Fruit fly (Drosophila melanogaster): Measurements from ENCODE around the gene CG6765.

Gene CG6765

dm6 chr3L:8557018-8557417 lies 44.5 kb downstream of the CG6765 start:
- TF ChIP-seq CTCF (optimal IDR thresholded peaks at IDR 0.05) = no peak
- no peak for TF ChIP-seq CG8478 (optimal IDR thresholded peaks at IDR 0.05)

- TF ChIP-seq CG8478 (optimal IDR thresholded peaks at IDR 0.05) = no peak
Measured at dm6 chr3L:8559754-8560328, 47.3 kb downstream of the CG6765 start.

- no peak for TF ChIP-seq CTCF (optimal IDR thresholded peaks at IDR 0.05)
- no peak for TF ChIP-seq CG8478 (optimal IDR thresholded peaks at IDR 0.05)
Measured at dm6 chr3L:8560637-8561036, 48.1 kb downstream of the CG6765 start.
